Fruit fly (Drosophila melanogaster) whole organism, embryonic: ENCODE results near the gene Ankle2.

Experiments used
- B-H2 ChIP-seq: fragments of 200-800 bp; sonication (Bioruptor generic); optimal IDR thresholded peaks from 2 replicates; lab custom pipeline; 2018; ENCODE audit warnings: missing biosample characterization, mild to moderate bottlenecking, missing genetic modification characterization
- Bdp1 ChIP-seq: fragments of 200-800 bp; sonication (Bioruptor generic); optimal IDR thresholded peaks from 3 replicates; lab custom pipeline; 2016; ENCODE audit warnings: missing biosample characterization, missing genetic modification characterization
- CG10462 ChIP-seq: fragments of 200-800 bp; sonication (Bioruptor generic); optimal IDR thresholded peaks from 2 replicates; lab custom pipeline; 2016; ENCODE audit warnings: missing biosample characterization, missing genetic modification characterization
- CG11560 ChIP-seq: fragments of 200-800 bp; sonication (Bioruptor generic); IDR thresholded peaks from 3 replicates; pipeline ENCODE4 v1.3.6; 2022; ENCODE audit warnings: missing biosample characterization, missing genetic modification characterization
- CG12104 ChIP-seq: fragments of 200-800 bp; sonication (Bioruptor generic); optimal IDR thresholded peaks from 3 replicates; lab custom pipeline; 2016; ENCODE audit warnings: missing biosample characterization, missing genetic modification characterization
- CG1233 ChIP-seq: fragments of 200-800 bp; sonication (Bioruptor generic); optimal IDR thresholded peaks from 4 replicates; lab custom pipeline; 2018; ENCODE audit warnings: missing biosample characterization, mild to moderate bottlenecking, missing genetic modification characterization
- CG12744 ChIP-seq: fragments of 200-800 bp; sonication (Bioruptor generic); optimal IDR thresholded peaks from 2 replicates; lab custom pipeline; 2016; ENCODE audit warnings: missing biosample characterization, missing genetic modification characterization
- CG12769 ChIP-seq: fragments of 200-800 bp; sonication (Bioruptor generic); optimal IDR thresholded peaks from 2 replicates; lab custom pipeline; 2019; ENCODE audit warnings: missing biosample characterization, mild to moderate bottlenecking, missing genetic modification characterization, moderate library complexity
- CG13424 ChIP-seq: fragments of 200-800 bp; sonication (Bioruptor generic); optimal IDR thresholded peaks from 2 replicates; lab custom pipeline; 2019; ENCODE audit warnings: missing biosample characterization, mild to moderate bottlenecking, missing genetic modification characterization, moderate library complexity
- CG13624 ChIP-seq: fragments of 200-800 bp; sonication (Bioruptor generic); optimal IDR thresholded peaks from 2 replicates; lab custom pipeline; 2016; ENCODE audit warnings: missing biosample characterization, missing genetic modification characterization
- CG1603 ChIP-seq: fragments of 200-800 bp; sonication (Bioruptor generic); optimal IDR thresholded peaks from 2 replicates; lab custom pipeline; 2019; ENCODE audit warnings: missing biosample characterization, mild to moderate bottlenecking, missing genetic modification characterization, moderate library complexity
- CG16813 ChIP-seq: fragments of 200-800 bp; sonication (Bioruptor generic); IDR thresholded peaks from 3 replicates; pipeline ENCODE4 v1.3.6; 2022; ENCODE audit warnings: missing biosample characterization, missing genetic modification characterization; ENCODE audit not compliant: partially characterized antibody
- CG17385 ChIP-seq: fragments of 200-800 bp; sonication (Bioruptor generic); optimal IDR thresholded peaks from 3 replicates; lab custom pipeline; 2018; ENCODE audit warnings: missing biosample characterization, mild to moderate bottlenecking, missing genetic modification characterization
- CG3065 ChIP-seq: fragments of 200-800 bp; sonication (Bioruptor generic); optimal IDR thresholded peaks from 2 replicates; lab custom pipeline; 2016; ENCODE audit warnings: missing biosample characterization, missing genetic modification characterization
- CG34422 ChIP-seq: fragments of 200-800 bp; sonication (Bioruptor generic); IDR thresholded peaks from 3 replicates; pipeline ENCODE4 v1.3.6; 2022; ENCODE audit warnings: missing biosample characterization, missing genetic modification characterization
- CG42726 ChIP-seq: fragments of 200-800 bp; sonication (Bioruptor generic); IDR thresholded peaks from 2 replicates; pipeline ENCODE4 v1.3.6; 2022; ENCODE audit warnings: missing biosample characterization, missing genetic modification characterization; ENCODE audit not compliant: partially characterized antibody
- CG5245 ChIP-seq: fragments of 200-800 bp; sonication (Bioruptor generic); optimal IDR thresholded peaks from 3 replicates; lab custom pipeline; 2016; ENCODE audit warnings: missing biosample characterization, missing genetic modification characterization
- CG6654 ChIP-seq: fragments of 200-800 bp; sonication (Bioruptor generic); optimal IDR thresholded peaks from 2 replicates; lab custom pipeline; 2017; ENCODE audit warnings: missing biosample characterization, mild to moderate bottlenecking, missing genetic modification characterization
- CG7786 ChIP-seq: fragments of 200-800 bp; sonication (Bioruptor generic); optimal IDR thresholded peaks from 2 replicates; lab custom pipeline; 2016; ENCODE audit warnings: missing biosample characterization, missing genetic modification characterization
- CG8089 ChIP-seq: fragments of 200-800 bp; sonication (Bioruptor generic); optimal IDR thresholded peaks from 3 replicates; lab custom pipeline; 2016; ENCODE audit warnings: missing biosample characterization, missing genetic modification characterization
- CG8388 ChIP-seq: fragments of 200-800 bp; sonication (Bioruptor generic); optimal IDR thresholded peaks from 2 replicates; lab custom pipeline; 2019; ENCODE audit warnings: missing biosample characterization, mild to moderate bottlenecking, missing genetic modification characterization, moderate library complexity
- Chrac-16 ChIP-seq: fragments of 200-800 bp; sonication (Bioruptor generic); optimal IDR thresholded peaks from 3 replicates; lab custom pipeline; 2016; ENCODE audit warnings: missing biosample characterization, missing genetic modification characterization
- Ets97D ChIP-seq: fragments of 200-800 bp; sonication (Bioruptor generic); optimal IDR thresholded peaks from 3 replicates; lab custom pipeline; 2016; ENCODE audit warnings: missing biosample characterization, missing genetic modification characterization
- Gsc ChIP-seq: fragments of 200-800 bp; sonication (Bioruptor generic); IDR thresholded peaks from 2 replicates; pipeline ENCODE4 v1.3.6; 2022; ENCODE audit warnings: missing biosample characterization, missing genetic modification characterization
- Hand ChIP-seq: fragments of 200-800 bp; sonication (Bioruptor generic); optimal IDR thresholded peaks from 2 replicates; lab custom pipeline; 2017; ENCODE audit warnings: mild to moderate bottlenecking, missing biosample characterization, missing genetic modification reagents, missing genetic modification characterization
- HmgD ChIP-seq: fragments of 200-800 bp; sonication (Bioruptor generic); optimal IDR thresholded peaks from 3 replicates; lab custom pipeline; 2016; ENCODE audit warnings: missing biosample characterization, missing genetic modification characterization
- Jarid2 ChIP-seq: fragments of 200-800 bp; sonication (Bioruptor generic); optimal IDR thresholded peaks from 3 replicates; lab custom pipeline; 2017; ENCODE audit warnings: mild to moderate bottlenecking, missing biosample characterization, missing genetic modification reagents, missing genetic modification characterization
- NK7.1 ChIP-seq: fragments of 200-800 bp; sonication (Bioruptor generic); optimal IDR thresholded peaks from 3 replicates; lab custom pipeline; 2016; ENCODE audit warnings: missing biosample characterization, missing genetic modification characterization
- Opbp ChIP-seq: fragments of 200-800 bp; sonication (Bioruptor generic); IDR thresholded peaks from 3 replicates; pipeline ENCODE4 v1.3.6; 2022; ENCODE audit warnings: missing biosample characterization, missing genetic modification characterization; ENCODE audit not compliant: partially characterized antibody
- Pdp1 ChIP-seq, 2 experiments: fragments of 200-800 bp; sonication (Bioruptor generic); optimal IDR thresholded peaks; 3 replicates each; lab custom pipeline; 2016; ENCODE audit warnings: missing biosample characterization in 2 of 2, missing genetic modification characterization in 2 of 2, mild to moderate bottlenecking in 1 of 2, moderate library complexity in 1 of 2
- Trl ChIP-seq, 3 experiments: fragments of >200 bp in 2 of 3; fragments of 200-800 bp in 1 of 3; sonication (Bioruptor generic) in 1 of 3; optimal IDR thresholded peaks; 2 replicates in 1 of 3; 3 replicates in 2 of 3; lab custom pipeline; 2016 to 2017; ENCODE audit warnings: missing biosample characterization in 1 of 3, missing genetic modification characterization in 1 of 3
- Xbp1 ChIP-seq: fragments of 200-800 bp; sonication (Bioruptor generic); optimal IDR thresholded peaks from 3 replicates; lab custom pipeline; 2016; ENCODE audit warnings: missing biosample characterization, mild to moderate bottlenecking, missing genetic modification characterization
- cato ChIP-seq: fragments of 200-800 bp; sonication (Bioruptor generic); optimal IDR thresholded peaks from 2 replicates; lab custom pipeline; 2016; ENCODE audit warnings: missing biosample characterization, missing genetic modification characterization, borderline replicate concordance
- chif ChIP-seq, 2 experiments: fragments of 200-800 bp; sonication (Bioruptor generic); optimal IDR thresholded peaks; 3 replicates each; lab custom pipeline; 2016; ENCODE audit warnings: missing biosample characterization in 2 of 2, missing genetic modification characterization in 2 of 2
- crc ChIP-seq: fragments of 200-800 bp; sonication (Bioruptor generic); optimal IDR thresholded peaks from 2 replicates; lab custom pipeline; 2016; ENCODE audit warnings: missing biosample characterization, missing genetic modification characterization
- danr ChIP-seq: fragments of 200-800 bp; sonication (Bioruptor generic); IDR thresholded peaks from 2 replicates; pipeline ENCODE4 v1.3.6; 2022; ENCODE audit warnings: missing biosample characterization, missing genetic modification characterization
- fd102C ChIP-seq: fragments of 200-800 bp; sonication (Bioruptor generic); optimal IDR thresholded peaks from 2 replicates; lab custom pipeline; 2018; ENCODE audit warnings: missing biosample characterization, mild to moderate bottlenecking, missing genetic modification characterization, moderate library complexity
- gce ChIP-seq: fragments of 200-800 bp; sonication (Bioruptor generic); IDR thresholded peaks from 3 replicates; pipeline ENCODE4 v1.3.6; 2022; ENCODE audit warnings: missing biosample characterization, missing genetic modification characterization
- jing ChIP-seq: fragments of 200-800 bp; sonication (Bioruptor generic); optimal IDR thresholded peaks from 2 replicates; lab custom pipeline; 2018; ENCODE audit warnings: missing biosample characterization, mild to moderate bottlenecking, missing genetic modification characterization
- ken ChIP-seq: fragments of 200-800 bp; sonication (Bioruptor generic); IDR thresholded peaks from 3 replicates; pipeline ENCODE4 v1.3.6; 2022; ENCODE audit warnings: missing biosample characterization, missing genetic modification characterization
- klu ChIP-seq: fragments of 200-800 bp; sonication (Bioruptor generic); IDR thresholded peaks from 2 replicates; pipeline ENCODE4 v1.3.6; 2022; ENCODE audit warnings: missing biosample characterization, missing genetic modification characterization
- repo ChIP-seq: fragments of 200-800 bp; sonication (Bioruptor generic); optimal IDR thresholded peaks from 2 replicates; lab custom pipeline; 2016; ENCODE audit warnings: missing biosample characterization, missing genetic modification characterization
- sc ChIP-seq, 3 experiments: fragments of >200 bp in 2 of 3; fragments of 200-800 bp in 1 of 3; sonication (Bioruptor generic) in 1 of 3; optimal IDR thresholded peaks; 2 replicates in 2 of 3; 3 replicates in 1 of 3; lab custom pipeline; 2017; ENCODE audit warnings: mild to moderate bottlenecking in 1 of 3, missing biosample characterization in 1 of 3, missing genetic modification characterization in 1 of 3, missing genetic modification reagents in 1 of 3
- slbo ChIP-seq: fragments of 200-800 bp; sonication (Bioruptor generic); IDR thresholded peaks from 2 replicates; pipeline ENCODE4 v1.3.6; 2022; ENCODE audit warnings: missing biosample characterization, missing genetic modification characterization
- slou ChIP-seq: fragments of 200-800 bp; sonication (Bioruptor generic); optimal IDR thresholded peaks from 3 replicates; lab custom pipeline; 2016; ENCODE audit warnings: missing biosample characterization, missing genetic modification characterization
- sna ChIP-seq: fragments of 200-800 bp; sonication (Bioruptor generic); IDR thresholded peaks from 2 replicates; pipeline ENCODE4 v1.3.6; 2022; ENCODE audit warnings: missing biosample characterization, missing genetic modification characterization; ENCODE audit not compliant: partially characterized antibody
- sqz ChIP-seq: fragments of 200-800 bp; sonication (Bioruptor generic); optimal IDR thresholded peaks from 3 replicates; lab custom pipeline; 2018; ENCODE audit warnings: missing biosample characterization, mild to moderate bottlenecking, missing genetic modification characterization
- ssp ChIP-seq: fragments of 200-800 bp; sonication (Bioruptor generic); IDR thresholded peaks from 2 replicates; pipeline ENCODE4 v1.3.6; 2022; ENCODE audit warnings: missing biosample characterization, missing genetic modification characterization
- tin ChIP-seq: fragments of 200-800 bp; sonication (Bioruptor generic); optimal IDR thresholded peaks from 3 replicates; lab custom pipeline; 2016; ENCODE audit warnings: missing biosample characterization, missing genetic modification characterization

Gene Ankle2

dm6 chrX:17599330-17599729 is 20.3 kb upstream of the Ankle2 start, which contains the start of gene X11L (continued):
- TF ChIP-seq Pdp1 (GFP tag; optimal IDR thresholded peaks at IDR 0.05; lab: Kevin White, UChicago) (peak; percentile 65 to 75), slou (peak; percentile 29), CG10462 (no peak), Xbp1 (peak; percentile 81), ssp (peak; percentile 52; the same call in 1 of the 2 replicates), tin (GFP tag; lab: Kevin White, UChicago) (peak; percentile 75), cato (peak; percentile 37), Gsc (no peak), CG7786 (GFP tag; lab: Kevin White, UChicago) (peak; percentile 84), chif (GFP tag; optimal IDR thresholded peaks at IDR 0.05; lab: Kevin White, UChicago) (peak; percentile 52 to 63), CG1233 (no peak), jing (GFP tag; lab: Kevin White, UChicago) (peak; percentile 35), klu (GFP tag; lab: Robert Waterston, UW) (0 out of 2 replicates have a peak, but pooled peaks have one; percentile 8), repo (GFP tag; lab: Kevin White, UChicago) (peak; percentile 54), CG13424 (tag; lab: Kevin White, UChicago) (peak; percentile 34), Trl (optimal IDR thresholded peaks at IDR 0.05; lab: Kevin White, UChicago) (no peak), Trl (GFP tag; optimal IDR thresholded peaks at IDR 0.05; lab: Kevin White, UChicago) (peak; percentile 77), ken (GFP tag; lab: Robert Waterston, UW) (peak; percentile 79; the same call in 2 of the 3 replicates), Ets97D (peak; percentile 82), danr (no peak), NK7.1 (GFP tag; lab: Kevin White, UChicago) (peak; percentile 31), CG8388 (GFP tag; lab: Kevin White, UChicago) (no peak), CG1603 (tag; lab: Kevin White, UChicago) (peak; percentile 86), CG12769 (tag; lab: Kevin White, UChicago) (no peak), CG34422 (GFP tag; lab: Robert Waterston, UW) (peak; percentile 62; the same call in 1 of the 3 replicates), sc (optimal IDR thresholded peaks at IDR 0.05; lab: Kevin White, UChicago) (no peak), sc (GFP tag; optimal IDR thresholded peaks at IDR 0.05; lab: Kevin White, UChicago) (no peak), crc (GFP tag; lab: Kevin White, UChicago) (peak; percentile 31), CG12104 (GFP tag; lab: Kevin White, UChicago) (no peak), B-H2 (peak; percentile 35), HmgD (GFP tag; lab: Kevin White, UChicago) (peak; percentile 12), Chrac-16 (peak; percentile 69), slbo (GFP tag; lab: Robert Waterston, UW) (peak; percentile 81), CG5245 (GFP tag; lab: Kevin White, UChicago) (peak; percentile 66), fd102C (GFP tag; lab: Kevin White, UChicago) (no peak), CG6654 (GFP tag; lab: Kevin White, UChicago) (no peak), CG42726 (peak; percentile 90), sqz (no peak), Bdp1 (peak; percentile 70), CG17385 (GFP tag; lab: Kevin White, UChicago) (peak; percentile 50), Opbp (GFP tag; lab: Robert Waterston, UW) (peak; percentile 91), Hand (GFP tag; lab: Kevin White, UChicago) (no peak), CG12744 (GFP tag; lab: Kevin White, UChicago) (peak; percentile 50), Jarid2 (no peak), CG3065 (GFP tag; lab: Kevin White, UChicago) (no peak), CG13624 (GFP tag; lab: Kevin White, UChicago) (peak; percentile 69), CG8089 (peak; percentile 58), gce (GFP tag; lab: Robert Waterston, UW) (no peak), CG16813 (GFP tag; lab: Robert Waterston, UW) (peak; percentile 91), sna (peak; percentile 83), CG11560 (tag; lab: Robert Waterston, UW) (peak; percentile 74; the same call in 2 of the 3 replicates)
